Worm (Caenorhabditis elegans) whole organism, L2 larva: ENCODE data around the gene rei-2.

Experiments
- C34F6.9 ChIP-seq: fragments of 150-350 bp; optimal IDR thresholded peaks from 2 replicates; lab custom pipeline; 2014; ENCODE audit warnings: missing biosample characterization, missing genetic modification characterization
- blmp-1 ChIP-seq: sonication (generic microtip); optimal IDR thresholded peaks from 2 replicates; lab custom pipeline; 2017; ENCODE audit warnings: missing genetic modification characterization, mild to moderate bottlenecking, missing compliant biosample characterization, antibody characterized with exemption, moderate library complexity; ENCODE audit not compliant: insufficient read depth
- ceh-82 ChIP-seq: fragments of 150-350 bp; optimal IDR thresholded peaks from 2 replicates; lab custom pipeline; 2014; ENCODE audit warnings: missing biosample characterization, missing genetic modification characterization
- crh-2 ChIP-seq: sonication (generic microtip); optimal IDR thresholded peaks from 2 replicates; lab custom pipeline; 2017; ENCODE audit warnings: missing biosample characterization, missing genetic modification characterization
- fos-1 ChIP-seq: fragments of 150-350 bp; optimal IDR thresholded peaks from 2 replicates; lab custom pipeline; 2014; ENCODE audit warnings: missing biosample characterization, missing genetic modification characterization
- lsy-2 ChIP-seq, 2 experiments: fragments of 150-350 bp in 1 of 2; sonication (generic microtip) in 1 of 2; optimal IDR thresholded peaks; 2 replicates each; lab custom pipeline; 2014 to 2017; ENCODE audit warnings: missing biosample characterization in 2 of 2, missing genetic modification characterization in 2 of 2
- nhr-11 ChIP-seq: fragments of 150-350 bp; optimal IDR thresholded peaks from 2 replicates; lab custom pipeline; 2014; ENCODE audit warnings: missing biosample characterization, missing genetic modification characterization
- nhr-129 ChIP-seq: fragments of 150-350 bp; optimal IDR thresholded peaks from 2 replicates; lab custom pipeline; 2014; ENCODE audit warnings: missing biosample characterization, missing genetic modification characterization
- nhr-6 ChIP-seq: fragments of 150-350 bp; optimal IDR thresholded peaks from 2 replicates; lab custom pipeline; 2014; ENCODE audit warnings: missing biosample characterization, missing genetic modification characterization
- unc-55 ChIP-seq: fragments of 150-350 bp; sonication (generic microtip); optimal IDR thresholded peaks from 3 replicates; lab custom pipeline; 2014; ENCODE audit warnings: missing biosample characterization, missing genetic modification reagents, missing genetic modification characterization
- unc-62 ChIP-seq: fragments of 150-350 bp; optimal IDR thresholded peaks from 2 replicates; lab custom pipeline; 2014; ENCODE audit warnings: missing biosample characterization, missing genetic modification reagents, missing genetic modification characterization
- zag-1 ChIP-seq: fragments of 150-350 bp; optimal IDR thresholded peaks from 2 replicates; lab custom pipeline; 2014; ENCODE audit warnings: missing biosample characterization, missing genetic modification characterization

Gene rei-2

ce11 chrX:1035039-1035598 lies 52.8 kb downstream of the rei-2 start, which contains the start of the genes stau-1 and sec-22:
TSS of gene stau-1 (minus strand) at chrX:1035286.
TSS of gene sec-22 (plus strand) at chrX:1035548.
- TF ChIP-seq nhr-6 (tag; lab: Kevin White, UChicago) (no peak), lsy-2 (tag; optimal IDR thresholded peaks at IDR 0.05; lab: Kevin White, UChicago) (peak in 1 of 2 experiments; percentile 45), ceh-82 (tag; lab: Kevin White, UChicago) (no peak), blmp-1 (tag; lab: Kevin White, UChicago) (peak; percentile 16), unc-62 (no peak), nhr-129 (tag; lab: Kevin White, UChicago) (peak; percentile 62), zag-1 (peak; percentile 0), fos-1 (tag; lab: Kevin White, UChicago) (peak; percentile 11), nhr-11 (tag; lab: Kevin White, UChicago) (no peak), crh-2 (tag; lab: Kevin White, UChicago) (peak; percentile 76), C34F6.9 (peak; percentile 49), unc-55 (GFP tag; lab: Kevin White, UChicago) (peak; percentile 36)
